Fruit fly (Drosophila melanogaster) whole organism: ENCODE data around the gene CG15211.

Experiments used
- CG8478 ChIP-seq: fragments of >200 bp; optimal IDR thresholded peaks from 2 replicates; lab custom pipeline; 2018; ENCODE audit warnings: inconsistent platforms
- Dll ChIP-seq: fragments of >200 bp; optimal IDR thresholded peaks from 2 replicates; lab custom pipeline; 2017
- EcR ChIP-seq, 2 experiments: fragments of >200 bp; optimal IDR thresholded peaks; 2 replicates each; lab custom pipeline; 2017; ENCODE audit warnings: missing biosample characterization in 2 of 2, missing genetic modification characterization in 2 of 2, missing genetic modification reagents in 2 of 2
- psq ChIP-seq: fragments of >200 bp; optimal IDR thresholded peaks from 2 replicates; lab custom pipeline; 2017
- usp ChIP-seq: fragments of >200 bp; optimal IDR thresholded peaks from 2 replicates; lab custom pipeline; 2017; ENCODE audit warnings: missing biosample characterization, missing genetic modification characterization, mixed read lengths

DNA sequence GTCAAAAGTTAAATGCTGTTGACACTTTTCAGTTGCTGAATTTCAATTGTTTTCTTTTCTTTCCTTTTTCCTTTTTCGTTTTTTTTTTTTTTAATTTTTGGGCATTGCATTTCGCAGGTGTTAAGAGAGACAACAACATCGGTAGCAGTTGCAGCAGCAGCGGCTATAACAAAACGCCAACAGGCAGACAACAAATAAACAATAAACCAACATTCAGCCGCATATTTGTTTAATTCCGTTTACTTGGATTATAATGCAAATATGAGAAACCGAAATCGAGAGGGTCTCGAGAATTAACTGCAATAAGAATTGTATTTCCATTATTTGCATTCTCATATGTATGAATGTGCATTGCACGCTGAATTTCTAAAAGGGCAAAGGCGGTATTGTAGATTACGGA is 44.3 kb upstream of the CG15211 start:
- TF ChIP-seq Dll (lab: Kevin White, UChicago): no peak
- TF ChIP-seq usp (GFP tag; lab: Kevin White, UChicago): no peak
- no peak for TF ChIP-seq EcR (GFP tag; optimal IDR thresholded peaks at IDR 0.05; lab: Kevin White, UChicago)
- TF ChIP-seq psq (lab: Kevin White, UChicago): no peak
- TF ChIP-seq CG8478 (lab: Kevin White, UChicago): no peak
